Worm (Caenorhabditis elegans) whole organism, early embryonic: ENCODE measurements around the gene T04F3.1.

Source experiments
- B0310.2 ChIP-seq: sonication (generic microtip); optimal IDR thresholded peaks from 2 replicates; lab custom pipeline; 2016; ENCODE audit warnings: mild to moderate bottlenecking, missing genetic modification characterization, missing compliant biosample characterization
- F13C5.2 ChIP-seq: sonication (generic microtip); optimal IDR thresholded peaks from 2 replicates; lab custom pipeline; 2017; ENCODE audit warnings: mild to moderate bottlenecking, missing genetic modification characterization, inconsistent platforms, missing compliant biosample characterization
- aly-1 ChIP-seq: sonication (generic microtip); optimal IDR thresholded peaks from 2 replicates; lab custom pipeline; 2016; ENCODE audit warnings: missing genetic modification characterization, missing compliant biosample characterization
- ama-1 ChIP-seq: fragments of 150-350 bp; optimal IDR thresholded peaks from 2 replicates; lab custom pipeline; 2014
- ceh-13 ChIP-seq: fragments of 200-800 bp; sonication (Bioruptor generic); optimal IDR thresholded peaks from 2 replicates; lab custom pipeline; 2018; ENCODE audit warnings: mild to moderate bottlenecking, missing genetic modification characterization, missing compliant biosample characterization
- ceh-36 ChIP-seq: sonication (generic microtip); optimal IDR thresholded peaks from 2 replicates; lab custom pipeline; 2016; ENCODE audit warnings: missing genetic modification characterization, inconsistent platforms, missing compliant biosample characterization
- ets-7 ChIP-seq: sonication (generic microtip); optimal IDR thresholded peaks from 2 replicates; lab custom pipeline; 2016; ENCODE audit warnings: missing genotype, missing genetic modification characterization, missing compliant biosample characterization
- flt-1 ChIP-seq: fragments of 200-800 bp; sonication (Bioruptor generic); IDR thresholded peaks from 2 replicates; pipeline ENCODE4 v1.3.6; 2022; ENCODE audit warnings: missing genetic modification characterization, missing compliant biosample characterization
- hmbx-1 ChIP-seq: sonication (generic microtip); optimal IDR thresholded peaks from 2 replicates; lab custom pipeline; 2016; ENCODE audit warnings: mild to moderate bottlenecking, missing genetic modification characterization, missing compliant biosample characterization
- hmg-4 ChIP-seq: fragments of 200-800 bp; sonication (Bioruptor generic); optimal IDR thresholded peaks from 2 replicates; lab custom pipeline; 2018; ENCODE audit warnings: mild to moderate bottlenecking, missing genetic modification characterization, missing compliant biosample characterization
- hnd-1 ChIP-seq: sonication (generic microtip); optimal IDR thresholded peaks from 2 replicates; lab custom pipeline; 2016; ENCODE audit warnings: missing genetic modification characterization, missing compliant biosample characterization
- pes-1 ChIP-seq: fragments of 200-800 bp; sonication (Bioruptor generic); IDR thresholded peaks from 2 replicates; pipeline ENCODE4 v1.3.6; 2022; ENCODE audit warnings: missing genetic modification reagents, missing genetic modification characterization, missing compliant biosample characterization
- scrt-1 ChIP-seq: fragments of 200-800 bp; sonication (Bioruptor generic); IDR thresholded peaks from 2 replicates; pipeline ENCODE4 v1.3.6; 2022; ENCODE audit warnings: missing genetic modification characterization, missing compliant biosample characterization
- sea-1 ChIP-seq: fragments of 200-800 bp; sonication (Bioruptor generic); conservative IDR thresholded peaks from 2 replicates; pipeline ENCODE4 v1.3.6; 2022; ENCODE audit warnings: missing genetic modification characterization, missing compliant biosample characterization
- tbx-11 ChIP-seq: fragments of 200-800 bp; sonication (Bioruptor generic); IDR thresholded peaks from 2 replicates; pipeline ENCODE4 v1.3.6; 2022; ENCODE audit warnings: missing genetic modification characterization, missing compliant biosample characterization
- tbx-37 ChIP-seq: fragments of 200-800 bp; sonication (Bioruptor generic); conservative IDR thresholded peaks from 2 replicates; pipeline ENCODE4 v1.3.6; 2022; ENCODE audit warnings: missing genetic modification reagents, missing genetic modification characterization, missing compliant biosample characterization
- tra-4 ChIP-seq: sonication (generic microtip); optimal IDR thresholded peaks from 2 replicates; lab custom pipeline; 2017; ENCODE audit warnings: missing genetic modification characterization, missing compliant biosample characterization

The T04F3.1 gene

DNA sequence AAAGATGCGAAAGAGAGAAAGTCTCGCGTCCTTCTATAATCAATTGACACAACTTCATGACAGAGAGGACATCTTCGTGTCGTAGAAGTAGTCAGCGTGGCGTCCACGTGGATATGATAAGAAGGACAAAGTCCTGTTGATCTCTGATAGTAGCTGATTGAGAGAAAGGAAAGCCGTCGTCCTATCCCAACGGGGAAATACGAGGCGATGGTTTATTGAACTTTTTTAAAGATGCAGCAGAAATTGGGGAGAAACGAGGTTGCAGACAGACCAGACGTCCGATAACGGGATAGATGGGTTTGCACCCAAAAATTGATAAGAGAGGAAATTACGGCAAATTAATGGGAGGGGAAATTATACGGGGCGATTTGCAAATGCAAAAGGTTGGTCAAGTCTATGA, 62.6 kb downstream of the T04F3.1 start:
- no peak for TF ChIP-seq ceh-36 (tag; lab: Kevin White, UChicago)
- no peak for TF ChIP-seq tbx-37 (GFP tag; lab: Robert Waterston, UW)
- no peak for TF ChIP-seq pes-1 (GFP tag; lab: Robert Waterston, UW)
- no peak for TF ChIP-seq hnd-1 (tag; lab: Kevin White, UChicago)
- no peak for TF ChIP-seq ceh-13 (GFP tag; lab: Kevin White, UChicago)
- TF ChIP-seq scrt-1 (GFP tag; lab: Robert Waterston, UW), result no peak
- no peak for TF ChIP-seq aly-1
- no peak for TF ChIP-seq sea-1
- no peak for TF ChIP-seq ets-7 (tag; lab: Kevin White, UChicago)
- TF ChIP-seq B0310.2 (tag; lab: Kevin White, UChicago), result no peak
- TF ChIP-seq flt-1 (GFP tag; lab: Robert Waterston, UW), result no peak
- TF ChIP-seq hmbx-1, result no peak
- no peak for TF ChIP-seq tbx-11 (GFP tag; lab: Robert Waterston, UW)
- no peak for TF ChIP-seq ama-1 (lab: Kevin White, UChicago)
- TF ChIP-seq hmg-4 (GFP tag; lab: Kevin White, UChicago), result no peak
- TF ChIP-seq F13C5.2 (tag; lab: Kevin White, UChicago), result no peak
- TF ChIP-seq tra-4 (tag; lab: Kevin White, UChicago), result no peak

DNA sequence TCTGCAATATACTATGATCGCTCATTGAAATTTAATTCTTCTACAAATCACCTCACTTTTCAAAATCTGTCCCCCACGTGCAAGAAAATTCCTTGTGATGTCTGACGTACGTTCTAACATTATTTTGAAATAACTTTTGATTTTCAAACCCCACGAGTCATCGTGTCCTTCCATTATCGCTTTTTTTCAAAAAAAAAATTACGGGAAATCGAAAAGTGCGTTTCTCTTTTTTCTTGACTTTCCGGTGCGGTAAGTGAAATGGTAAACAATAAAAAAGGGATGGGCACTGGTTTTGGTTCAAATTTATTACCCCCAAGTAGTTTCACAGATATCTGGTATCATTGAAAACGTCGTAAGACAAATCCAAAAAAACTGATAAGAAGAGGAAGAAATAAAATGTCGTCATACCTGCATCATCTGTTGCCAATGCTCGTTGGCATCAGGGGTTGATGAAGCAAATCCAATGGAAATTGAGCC, 63.7 kb downstream of the T04F3.1 start:
- TF ChIP-seq B0310.2 (tag; lab: Kevin White, UChicago) (no peak), F13C5.2 (tag; lab: Kevin White, UChicago) (no peak), hnd-1 (tag; lab: Kevin White, UChicago) (no peak), pes-1 (GFP tag; lab: Robert Waterston, UW) (no peak), hmbx-1 (no peak), ceh-36 (tag; lab: Kevin White, UChicago) (no peak), flt-1 (GFP tag; lab: Robert Waterston, UW) (no peak), tbx-11 (GFP tag; lab: Robert Waterston, UW) (no peak), ceh-13 (GFP tag; lab: Kevin White, UChicago) (no peak), tra-4 (tag; lab: Kevin White, UChicago) (no peak), aly-1 (no peak), hmg-4 (GFP tag; lab: Kevin White, UChicago) (no peak), scrt-1 (GFP tag; lab: Robert Waterston, UW) (no peak), ama-1 (lab: Kevin White, UChicago) (no peak), sea-1 (no peak)
